Worm (Caenorhabditis elegans) whole organism, L4 larva: ENCODE data around the gene R102.6.

ENCODE experiments used
- F10B5.3 ChIP-seq: sonication (generic microtip); optimal IDR thresholded peaks from 2 replicates; lab custom pipeline; 2016; ENCODE audit warnings: mild to moderate bottlenecking, missing genetic modification characterization, missing compliant biosample characterization
- F44E2.7 ChIP-seq: fragments of 200-800 bp; sonication (Bioruptor generic); IDR thresholded peaks from 2 replicates; pipeline ENCODE4 v2.1.2; 2022; ENCODE audit warnings: missing genetic modification characterization, missing compliant biosample characterization
- T20F7.1 ChIP-seq: fragments of 200-800 bp; sonication (Bioruptor generic); optimal IDR thresholded peaks from 2 replicates; lab custom pipeline; 2018; ENCODE audit warnings: mild to moderate bottlenecking, missing genetic modification characterization, missing compliant biosample characterization
- T26A8.4 ChIP-seq: fragments of 200-800 bp; sonication (Bioruptor generic); IDR thresholded peaks from 2 replicates; pipeline ENCODE4 v1.3.6; 2022; ENCODE audit warnings: missing genetic modification characterization, missing compliant biosample characterization
- Y105C5A.15 ChIP-seq: fragments of 200-800 bp; sonication (Bioruptor generic); IDR thresholded peaks from 2 replicates; pipeline ENCODE4 v1.3.6; 2022; ENCODE audit warnings: missing genetic modification characterization, missing compliant biosample characterization
- Y48G9A.11 ChIP-seq: fragments of 200-800 bp; sonication (Bioruptor generic); IDR thresholded peaks from 2 replicates; pipeline ENCODE4 v1.3.6; 2022; ENCODE audit warnings: missing genetic modification reagents, missing genetic modification characterization, missing compliant biosample characterization
- ceh-20 ChIP-seq: fragments of 200-800 bp; sonication (Bioruptor generic); IDR thresholded peaks from 2 replicates; pipeline ENCODE4 v1.3.6; 2022; ENCODE audit warnings: missing genetic modification reagents, missing genetic modification characterization, missing compliant biosample characterization
- ceh-44 ChIP-seq: fragments of 200-800 bp; sonication (Bioruptor generic); IDR thresholded peaks from 2 replicates; pipeline ENCODE4 v1.3.6; 2022; ENCODE audit warnings: missing genetic modification reagents, missing genetic modification characterization, missing compliant biosample characterization
- ceh-62 ChIP-seq: sonication (generic microtip); optimal IDR thresholded peaks from 2 replicates; lab custom pipeline; 2017; ENCODE audit warnings: missing biosample characterization, missing genetic modification characterization
- ctbp-1 ChIP-seq: fragments of 200-800 bp; sonication (Bioruptor generic); IDR thresholded peaks from 2 replicates; pipeline ENCODE4 v1.3.6; 2022; ENCODE audit warnings: missing genetic modification reagents, missing genetic modification characterization, missing compliant biosample characterization
- daf-12 ChIP-seq: fragments of 150-350 bp; optimal IDR thresholded peaks from 2 replicates; lab custom pipeline; 2014; ENCODE audit warnings: missing biosample characterization, missing genetic modification reagents, missing genetic modification characterization
- daf-16 ChIP-seq, 3 experiments: sonication (generic microtip); optimal IDR thresholded peaks; 2 replicates each; lab custom pipeline; 2016 to 2017; ENCODE audit warnings: missing genetic modification characterization in 3 of 3, missing genetic modification reagents in 3 of 3, mild to moderate bottlenecking in 2 of 3, missing compliant biosample characterization in 2 of 3, missing biosample characterization in 1 of 3, moderate library complexity in 1 of 3
- daf-19 ChIP-seq: fragments of 200-800 bp; sonication (Bioruptor generic); conservative IDR thresholded peaks from 2 replicates; pipeline ENCODE4 v1.3.6; 2022; ENCODE audit warnings: missing genetic modification characterization, missing compliant biosample characterization
- daf-8 ChIP-seq: fragments of 200-800 bp; sonication (Bioruptor generic); IDR thresholded peaks from 2 replicates; pipeline ENCODE4 v1.3.6; 2022; ENCODE audit warnings: missing genetic modification characterization, missing compliant biosample characterization
- dmd-6 ChIP-seq: fragments of 200-800 bp; sonication (Bioruptor generic); IDR thresholded peaks from 2 replicates; pipeline ENCODE4 v1.3.6; 2022; ENCODE audit warnings: missing genetic modification reagents, missing genetic modification characterization, missing compliant biosample characterization
- dmd-9 ChIP-seq: fragments of 200-800 bp; sonication (Bioruptor generic); IDR thresholded peaks from 2 replicates; pipeline ENCODE4 v1.3.6; 2022; ENCODE audit warnings: missing genetic modification reagents, missing genetic modification characterization, missing compliant biosample characterization
- dpl-1 ChIP-seq: fragments of 150-350 bp; optimal IDR thresholded peaks from 2 replicates; lab custom pipeline; 2014; ENCODE audit warnings: missing biosample characterization, missing genetic modification reagents, missing genetic modification characterization
- duxl-1 ChIP-seq: sonication (generic microtip); optimal IDR thresholded peaks from 2 replicates; lab custom pipeline; 2016; ENCODE audit warnings: mild to moderate bottlenecking, missing genetic modification characterization, moderate library complexity, missing compliant biosample characterization; ENCODE audit not compliant: poor library complexity
- dve-1 ChIP-seq: sonication (generic microtip); optimal IDR thresholded peaks from 2 replicates; lab custom pipeline; 2017; ENCODE audit warnings: antibody characterized with exemption, mild to moderate bottlenecking, missing genetic modification characterization, missing compliant biosample characterization; ENCODE audit not compliant: insufficient read depth
- egl-27 ChIP-seq: sonication (generic microtip); optimal IDR thresholded peaks from 3 replicates; lab custom pipeline; 2017; ENCODE audit warnings: missing biosample characterization, missing genetic modification reagents, missing genetic modification characterization
- egl-43 ChIP-seq: fragments of 200-800 bp; sonication (Bioruptor generic); IDR thresholded peaks from 2 replicates; pipeline ENCODE4 v1.3.6; 2022; ENCODE audit warnings: missing genetic modification reagents, missing genetic modification characterization, missing compliant biosample characterization
- fos-1 ChIP-seq: fragments of 150-350 bp; optimal IDR thresholded peaks from 2 replicates; lab custom pipeline; 2014; ENCODE audit warnings: missing biosample characterization, missing genetic modification characterization
- hlh-11 ChIP-seq: fragments of 200-800 bp; sonication (Bioruptor generic); optimal IDR thresholded peaks from 2 replicates; lab custom pipeline; 2018; ENCODE audit warnings: mild to moderate bottlenecking, missing genetic modification characterization, missing compliant biosample characterization
- hlh-30 ChIP-seq: sonication (generic microtip); optimal IDR thresholded peaks from 2 replicates; lab custom pipeline; 2017; ENCODE audit warnings: antibody characterized with exemption, mild to moderate bottlenecking, missing genetic modification characterization, missing compliant biosample characterization; ENCODE audit not compliant: insufficient read depth
- hmg-1.1 ChIP-seq: fragments of 200-800 bp; sonication (Bioruptor generic); IDR thresholded peaks from 2 replicates; pipeline ENCODE4 v1.3.6; 2022; ENCODE audit warnings: missing genetic modification reagents, missing genetic modification characterization, missing compliant biosample characterization
- jun-1 ChIP-seq: fragments of 150-350 bp; optimal IDR thresholded peaks from 2 replicates; lab custom pipeline; 2014; ENCODE audit warnings: missing biosample characterization, missing genetic modification reagents, missing genetic modification characterization
- lin-1 ChIP-seq: fragments of 200-800 bp; sonication (Bioruptor generic); IDR thresholded peaks from 2 replicates; pipeline ENCODE4 v1.3.6; 2022; ENCODE audit warnings: missing genetic modification reagents, missing genetic modification characterization, missing compliant biosample characterization
- lin-13 ChIP-seq: fragments of 150-350 bp; optimal IDR thresholded peaks from 2 replicates; lab custom pipeline; 2014; ENCODE audit warnings: missing biosample characterization, missing genetic modification reagents, missing genetic modification characterization
- lin-15B ChIP-seq: fragments of 150-350 bp; sonication (generic microtip); optimal IDR thresholded peaks from 3 replicates; lab custom pipeline; 2014; ENCODE audit warnings: missing biosample characterization, missing genetic modification characterization
- lin-29 ChIP-seq: fragments of 200-800 bp; sonication (Bioruptor generic); IDR thresholded peaks from 2 replicates; pipeline ENCODE4 v1.3.6; 2022; ENCODE audit warnings: missing genetic modification reagents, missing genetic modification characterization, missing compliant biosample characterization
- lin-39 ChIP-seq: fragments of 150-350 bp; optimal IDR thresholded peaks from 2 replicates; lab custom pipeline; 2014; ENCODE audit warnings: missing biosample characterization, missing genetic modification reagents, missing genetic modification characterization
- lsy-2 ChIP-seq, 2 experiments: fragments of 150-350 bp in 1 of 2; sonication (generic microtip) in 1 of 2; optimal IDR thresholded peaks; 2 replicates each; lab custom pipeline; 2014 to 2017; ENCODE audit warnings: missing biosample characterization in 2 of 2, missing genetic modification characterization in 2 of 2
- mdl-1 ChIP-seq, 2 experiments: fragments of 150-350 bp in 1 of 2; sonication (generic microtip) in 1 of 2; optimal IDR thresholded peaks; 2 replicates each; lab custom pipeline; 2014 to 2017; ENCODE audit warnings: missing biosample characterization in 2 of 2, missing genetic modification characterization in 2 of 2
- mes-2 ChIP-seq: sonication (generic microtip); optimal IDR thresholded peaks from 2 replicates; lab custom pipeline; 2016; ENCODE audit warnings: missing genotype, mild to moderate bottlenecking, missing genetic modification characterization, missing compliant biosample characterization; ENCODE audit not compliant: poor library complexity, severe bottlenecking
- nhr-111 ChIP-seq: fragments of 200-800 bp; sonication (Bioruptor generic); optimal IDR thresholded peaks from 2 replicates; lab custom pipeline; 2018; ENCODE audit warnings: mild to moderate bottlenecking, missing genetic modification characterization, missing compliant biosample characterization
- nhr-6 ChIP-seq: fragments of 150-350 bp; optimal IDR thresholded peaks from 2 replicates; lab custom pipeline; 2014; ENCODE audit warnings: missing biosample characterization, missing genetic modification characterization
- saeg-2 ChIP-seq: fragments of 200-800 bp; sonication (Bioruptor generic); IDR thresholded peaks from 2 replicates; pipeline ENCODE4 v1.3.6; 2022; ENCODE audit warnings: missing genetic modification reagents, missing genetic modification characterization, missing compliant biosample characterization
- spr-3 ChIP-seq: fragments of 200-800 bp; sonication (Bioruptor generic); optimal IDR thresholded peaks from 2 replicates; lab custom pipeline; 2018; ENCODE audit warnings: mild to moderate bottlenecking, missing genetic modification characterization, missing compliant biosample characterization
- tra-1 ChIP-seq: fragments of 200-800 bp; sonication (Bioruptor generic); IDR thresholded peaks from 2 replicates; pipeline ENCODE4 v1.3.6; 2022; ENCODE audit warnings: missing genetic modification reagents, missing genetic modification characterization, missing compliant biosample characterization
- unc-62 ChIP-seq, 3 experiments: fragments of 150-350 bp in 1 of 3; sonication (generic microtip); optimal IDR thresholded peaks in 2 of 3; peaks in 1 of 3; 1 replicate in 1 of 3; 2 replicates in 2 of 3; lab custom pipeline; 2014 to 2017; ENCODE audit warnings: missing biosample characterization in 3 of 3, missing genetic modification characterization in 3 of 3, missing genetic modification reagents in 3 of 3, missing genotype in 1 of 3
- zag-1 ChIP-seq: fragments of 150-350 bp; optimal IDR thresholded peaks from 2 replicates; lab custom pipeline; 2014; ENCODE audit warnings: missing biosample characterization, missing genetic modification characterization
- zfp-2 ChIP-seq: sonication (generic microtip); optimal IDR thresholded peaks from 2 replicates; lab custom pipeline; 2016; ENCODE audit warnings: mild to moderate bottlenecking, missing genetic modification characterization, missing compliant biosample characterization
- zip-11 ChIP-seq: fragments of 200-800 bp; sonication (Bioruptor generic); IDR thresholded peaks from 2 replicates; pipeline ENCODE4 v1.3.6; 2022; ENCODE audit warnings: missing genetic modification characterization, missing compliant biosample characterization

Gene R102.6

ce11 chrIV:10738328-10738727, 32.3 kb upstream of the R102.6 start, which contains the start of gene ssp-34:
Gene ssp-34 (minus strand): TSS chrIV:10738602.
- TF ChIP-seq lsy-2 (tag; optimal IDR thresholded peaks at IDR 0.05; lab: Kevin White, UChicago) (no peak), jun-1 (tag; lab: Kevin White, UChicago) (no peak), daf-16 (GFP tag; optimal IDR thresholded peaks at IDR 0.05; lab: Kevin White, UChicago) (no peak), daf-16 (tag; optimal IDR thresholded peaks at IDR 0.05; lab: Kevin White, UChicago) (no peak), unc-62 (GFP tag; optimal IDR thresholded peaks at IDR 0.05 in 1 of 2; lab: Kevin White, UChicago) (peak in 1 of 2 experiments; percentile 91), unc-62 (tag; optimal IDR thresholded peaks at IDR 0.05; lab: Kevin White, UChicago) (no peak)

ce11 chrIV:10737011-10737553, 31.1 kb upstream of the R102.6 start, which contains the start of gene grl-21:
Gene grl-21 (plus strand): TSS chrIV:10737474.
- TF ChIP-seq zfp-2 (tag; lab: Kevin White, UChicago) (no peak), saeg-2 (GFP tag; lab: Robert Waterston, UW) (no peak), ceh-20 (no peak; the same call in 1 of the 2 replicates), daf-19 (GFP tag; lab: Robert Waterston, UW) (no peak), dmd-9 (no peak), Y105C5A.15 (GFP tag; lab: Robert Waterston, UW) (no peak), nhr-111 (no peak), dmd-6 (GFP tag; lab: Robert Waterston, UW) (no peak), ceh-44 (GFP tag; lab: Robert Waterston, UW) (no peak), egl-43 (no peak), spr-3 (GFP tag; lab: Kevin White, UChicago) (no peak), dve-1 (tag; lab: Kevin White, UChicago) (no peak), lin-1 (GFP tag; lab: Robert Waterston, UW) (no peak), ceh-62 (tag; lab: Kevin White, UChicago) (no peak)

ce11 chrIV:10734527-10735436, 28.8 kb upstream of the R102.6 start, which contains the start of the genes orc-5 and cyb-1:
Gene orc-5 (minus strand): TSS chrIV:10734588.
Gene cyb-1 (plus strand): TSS chrIV:10735216.
- TF ChIP-seq lin-13 (GFP tag; lab: Kevin White, UChicago) (peak; percentile 21), hlh-11 (tag; lab: Kevin White, UChicago) (peak; percentile 9), daf-12 (tag; lab: Kevin White, UChicago) (no peak), lin-29 (GFP tag; lab: Robert Waterston, UW) (no peak), zfp-2 (tag; lab: Kevin White, UChicago) (no peak), fos-1 (tag; lab: Kevin White, UChicago) (no peak), egl-27 (no peak), mes-2 (peak; percentile 87), Y105C5A.15 (GFP tag; lab: Robert Waterston, UW) (no peak), nhr-6 (tag; lab: Kevin White, UChicago) (peak; percentile 67), ceh-44 (GFP tag; lab: Robert Waterston, UW) (no peak), ctbp-1 (no peak), F10B5.3 (no peak), hmg-1.1 (peak; percentile 51), F44E2.7 (GFP tag; lab: Robert Waterston, UW) (no peak), zag-1 (tag; lab: Kevin White, UChicago) (no peak), ceh-62 (tag; lab: Kevin White, UChicago) (no peak), lin-1 (GFP tag; lab: Robert Waterston, UW) (no peak), daf-8 (GFP tag; lab: Robert Waterston, UW) (no peak), T20F7.1 (peak; percentile 99), zip-11 (GFP tag; lab: Robert Waterston, UW) (no peak), Y48G9A.11 (GFP tag; lab: Robert Waterston, UW) (peak; percentile 91), nhr-111 (no peak), T26A8.4 (GFP tag; lab: Robert Waterston, UW) (no peak), tra-1 (GFP tag; lab: Robert Waterston, UW) (no peak), mdl-1 (tag; optimal IDR thresholded peaks at IDR 0.05; lab: Kevin White, UChicago) (peak in 1 of 2 experiments; percentile 8), duxl-1 (no peak), lin-15B (tag; lab: Kevin White, UChicago) (peak; percentile 39), lin-39 (no peak), hlh-30 (tag; lab: Kevin White, UChicago) (peak; percentile 72), dpl-1 (GFP tag; lab: Kevin White, UChicago) (peak; percentile 96)
